Fruit fly (Drosophila melanogaster) whole organism, wandering third instar larva: ENCODE results near the gene CG13408.

Experiments
- Abd-B ChIP-seq: fragments of >200 bp; optimal IDR thresholded peaks from 2 replicates; lab custom pipeline; 2017; ENCODE audit warnings: missing biosample characterization, missing genetic modification characterization
- CG32264 ChIP-seq: fragments of 200-800 bp; sonication (Bioruptor generic); optimal IDR thresholded peaks from 2 replicates; lab custom pipeline; 2016; ENCODE audit warnings: missing biosample characterization, missing genetic modification characterization
- CG9705 ChIP-seq: fragments of 200-800 bp; sonication (Bioruptor generic); optimal IDR thresholded peaks from 2 replicates; lab custom pipeline; 2018; ENCODE audit warnings: missing biosample characterization, mild to moderate bottlenecking, missing genetic modification characterization
- Dfd ChIP-seq: fragments of >200 bp; optimal IDR thresholded peaks from 2 replicates; lab custom pipeline; 2017; ENCODE audit warnings: missing biosample characterization, missing genetic modification characterization
- GATAd ChIP-seq: sonication (Bioruptor generic); optimal IDR thresholded peaks from 2 replicates; lab custom pipeline; 2016; ENCODE audit warnings: missing biosample characterization, missing genetic modification characterization
- Hr78 ChIP-seq: fragments of >200 bp; optimal IDR thresholded peaks from 2 replicates; lab custom pipeline; 2017; ENCODE audit warnings: missing biosample characterization, missing genetic modification characterization
- Jra ChIP-seq: sonication (Bioruptor generic); optimal IDR thresholded peaks from 2 replicates; lab custom pipeline; 2016; ENCODE audit warnings: missing biosample characterization, missing genetic modification characterization
- Mio ChIP-seq: sonication (Bioruptor generic); optimal IDR thresholded peaks from 2 replicates; lab custom pipeline; 2016; ENCODE audit warnings: missing biosample characterization, missing genetic modification characterization
- N ChIP-seq: fragments of >200 bp; optimal IDR thresholded peaks from 2 replicates; lab custom pipeline; 2018; ENCODE audit warnings: missing biosample characterization, missing external identifiers, missing genetic modification characterization
- OdsH ChIP-seq: fragments of 200-800 bp; sonication (Bioruptor generic); optimal IDR thresholded peaks from 2 replicates; lab custom pipeline; 2016; ENCODE audit warnings: missing biosample characterization, mild to moderate bottlenecking, missing genetic modification characterization
- Sp1 ChIP-seq: fragments of 200-800 bp; sonication (Bioruptor generic); optimal IDR thresholded peaks from 3 replicates; lab custom pipeline; 2019; ENCODE audit warnings: missing biosample characterization, mild to moderate bottlenecking, missing genetic modification characterization, moderate library complexity
- br ChIP-seq: fragments of 200-800 bp; sonication (Bioruptor generic); optimal IDR thresholded peaks from 2 replicates; lab custom pipeline; 2016; ENCODE audit warnings: missing biosample characterization, missing genetic modification characterization
- dl ChIP-seq, 2 experiments: fragments of 175-275, 200-275 bp in 1 of 2; fragments of 200-275 bp in 1 of 2; sonication (Bioruptor generic); optimal IDR thresholded peaks; lab custom pipeline; 2018; ENCODE audit warnings: mild to moderate bottlenecking in 2 of 2, missing biosample characterization in 2 of 2, missing genetic modification characterization in 2 of 2, moderate library complexity in 2 of 2; ENCODE audit not compliant: partially characterized antibody in 2 of 2, insufficient read depth in 1 of 2
- dsf ChIP-seq: sonication (Bioruptor generic); optimal IDR thresholded peaks from 2 replicates; lab custom pipeline; 2016; ENCODE audit warnings: missing biosample characterization, missing genetic modification characterization, borderline replicate concordance
- ey ChIP-seq: fragments of 200-800 bp; sonication (Bioruptor generic); optimal IDR thresholded peaks from 2 replicates; lab custom pipeline; 2016; ENCODE audit warnings: missing biosample characterization, missing genetic modification characterization
- foxo ChIP-seq, 2 experiments: fragments of 200-800 bp; sonication (Bioruptor generic); optimal IDR thresholded peaks; 2 replicates in 1 of 2; 3 replicates in 1 of 2; lab custom pipeline; 2016 to 2017; ENCODE audit warnings: missing biosample characterization in 2 of 2, missing genetic modification characterization in 2 of 2
- fru ChIP-seq: fragments of 200-800 bp; sonication (Bioruptor generic); optimal IDR thresholded peaks from 3 replicates; lab custom pipeline; 2016; ENCODE audit warnings: missing biosample characterization, mild to moderate bottlenecking, missing genetic modification characterization
- h ChIP-seq: fragments of 200-800 bp; sonication (Bioruptor generic); optimal IDR thresholded peaks from 3 replicates; lab custom pipeline; 2016; ENCODE audit warnings: missing biosample characterization, mild to moderate bottlenecking, missing genetic modification characterization
- jim ChIP-seq: fragments of 175-275, 200-325 bp; sonication (Bioruptor generic); optimal IDR thresholded peaks from 2 replicates; lab custom pipeline; 2016; ENCODE audit warnings: missing biosample characterization, mild to moderate bottlenecking, missing genetic modification characterization
- pan ChIP-seq: fragments of >200 bp; optimal IDR thresholded peaks from 2 replicates; lab custom pipeline; 2017
- psq ChIP-seq: fragments of 200-800 bp; sonication (Bioruptor generic); optimal IDR thresholded peaks from 3 replicates; lab custom pipeline; 2017; ENCODE audit warnings: missing biosample characterization, mild to moderate bottlenecking, missing genetic modification characterization, moderate library complexity
- rgr ChIP-seq: fragments of 200-800 bp; sonication (Bioruptor generic); optimal IDR thresholded peaks from 3 replicates; lab custom pipeline; 2016; ENCODE audit warnings: missing biosample characterization, mild to moderate bottlenecking, missing genetic modification characterization
- sage ChIP-seq: fragments of 200-800 bp; sonication (Bioruptor generic); optimal IDR thresholded peaks from 2 replicates; lab custom pipeline; 2016; ENCODE audit warnings: missing biosample characterization, mild to moderate bottlenecking, missing genetic modification characterization
- sv ChIP-seq: fragments of 200-800 bp; sonication (Bioruptor generic); optimal IDR thresholded peaks from 3 replicates; lab custom pipeline; 2016; ENCODE audit warnings: missing biosample characterization, missing genetic modification characterization
- usp ChIP-seq: fragments of >200 bp; optimal IDR thresholded peaks from 2 replicates; lab custom pipeline; 2017; ENCODE audit warnings: missing biosample characterization, missing genetic modification characterization
- woc ChIP-seq: sonication (Bioruptor generic); optimal IDR thresholded peaks from 2 replicates; lab custom pipeline; 2016; ENCODE audit warnings: missing biosample characterization, mild to moderate bottlenecking, missing genetic modification characterization

CG13408 gene

DNA sequence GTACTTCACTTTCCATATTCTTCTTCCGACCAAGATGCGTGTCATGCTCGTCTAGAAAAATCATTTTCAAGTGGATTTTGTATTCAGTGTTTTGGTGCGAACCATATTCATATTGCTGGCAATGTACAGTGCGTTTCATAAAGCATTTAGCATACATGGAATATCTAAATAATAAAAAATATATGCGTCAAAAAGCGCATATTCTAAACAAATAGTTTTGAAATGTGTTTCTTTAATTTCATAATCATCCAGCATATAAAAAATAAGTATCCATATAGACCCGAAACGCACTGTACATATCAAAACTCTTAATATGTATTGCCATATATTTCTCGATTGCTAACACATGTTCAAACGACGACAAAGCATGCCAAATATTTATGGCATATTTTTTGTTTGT is 41.0 kb downstream of the CG13408 start:
- TF ChIP-seq dsf (GFP tag; lab: Kevin White, UChicago): no peak
- no peak for TF ChIP-seq CG9705 (GFP tag; lab: Kevin White, UChicago)
- no peak for TF ChIP-seq psq
- no peak for TF ChIP-seq fru
- no peak for TF ChIP-seq foxo (GFP tag; optimal IDR thresholded peaks at IDR 0.05; lab: Kevin White, UChicago)
- TF ChIP-seq N (GFP tag; lab: Kevin White, UChicago): no peak
- no peak for TF ChIP-seq rgr (GFP tag; lab: Kevin White, UChicago)
- no peak for TF ChIP-seq Jra
- TF ChIP-seq OdsH (GFP tag; lab: Kevin White, UChicago): no peak
- no peak for TF ChIP-seq CG32264 (GFP tag; lab: Kevin White, UChicago)
- no peak for TF ChIP-seq pan (lab: Kevin White, UChicago)

- no peak for TF ChIP-seq Abd-B (GFP tag; lab: Kevin White, UChicago)
- no peak for TF ChIP-seq woc
- no peak for TF ChIP-seq fru
- no peak for TF ChIP-seq br (GFP tag; lab: Kevin White, UChicago)
- TF ChIP-seq Jra: no peak
- TF ChIP-seq h: no peak
- no peak for TF ChIP-seq Hr78
- no peak for TF ChIP-seq sv
- TF ChIP-seq CG9705 (GFP tag; lab: Kevin White, UChicago): no peak
- no peak for TF ChIP-seq jim (GFP tag; lab: Kevin White, UChicago)
- TF ChIP-seq GATAd (GFP tag; lab: Kevin White, UChicago): no peak
- no peak for TF ChIP-seq usp (GFP tag; lab: Kevin White, UChicago)
- no peak for TF ChIP-seq Mio (GFP tag; lab: Kevin White, UChicago)
- TF ChIP-seq Sp1 (GFP tag; lab: Kevin White, UChicago): no peak
- no peak for TF ChIP-seq ey (GFP tag; lab: Kevin White, UChicago)
- no peak for TF ChIP-seq dsf (GFP tag; lab: Kevin White, UChicago)
- no peak for TF ChIP-seq dl (GFP tag; optimal IDR thresholded peaks at IDR 0.05; lab: Kevin White, UChicago; ENCODE audit: insufficient read depth in 1 of 2, partially characterized antibody in 2 of 2)
- no peak for TF ChIP-seq Dfd (GFP tag; lab: Kevin White, UChicago)
- no peak for TF ChIP-seq sage
Measured at dm6 chr3R:22123347-22123746, 43.2 kb downstream of the CG13408 start.

DNA sequence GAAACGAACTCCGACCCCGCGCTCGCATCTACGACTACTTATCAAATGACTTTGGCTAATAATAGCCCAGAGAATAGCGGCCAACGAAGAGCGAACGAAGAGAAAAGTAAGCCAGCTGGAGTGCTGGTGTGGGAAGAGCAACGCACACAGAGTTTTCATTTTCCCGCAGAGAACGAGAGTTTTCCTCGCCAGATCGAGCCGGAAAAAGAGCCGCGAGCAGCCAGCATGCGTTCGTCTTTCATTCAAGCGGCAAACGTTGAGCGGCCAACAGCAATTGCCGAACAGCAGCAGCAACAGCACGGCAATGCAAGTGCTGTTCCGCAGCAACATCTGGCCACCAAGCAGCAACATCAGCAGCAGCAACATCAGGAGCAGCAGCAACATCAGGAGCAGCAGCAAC is 44.7 kb downstream of the CG13408 start:
- TF ChIP-seq Dfd (GFP tag; lab: Kevin White, UChicago) (peak; percentile 45), h (no peak)
